Worm (Caenorhabditis elegans) whole organism, midembryonic: Measurements from ENCODE around the gene lrx-1.

ENCODE experiments used
- T22C8.4 ChIP-seq: fragments of 200-800 bp; sonication (Bioruptor generic); IDR thresholded peaks from 2 replicates; pipeline ENCODE4 v1.3.6; 2022; ENCODE audit warnings: missing genetic modification characterization, missing compliant biosample characterization
- cog-1 ChIP-seq: sonication (generic microtip); optimal IDR thresholded peaks from 2 replicates; lab custom pipeline; 2016; ENCODE audit warnings: missing genetic modification characterization, missing compliant biosample characterization
- flt-1 ChIP-seq: fragments of 200-800 bp; sonication (Bioruptor generic); IDR thresholded peaks from 2 replicates; pipeline ENCODE4 v1.3.6; 2022; ENCODE audit warnings: missing genetic modification characterization, missing compliant biosample characterization
- klf-2 ChIP-seq: fragments of 200-800 bp; sonication (Bioruptor generic); conservative IDR thresholded peaks from 2 replicates; pipeline ENCODE4 v1.3.6; 2022; ENCODE audit warnings: missing genetic modification reagents, missing genetic modification characterization, missing compliant biosample characterization
- med-1 ChIP-seq: sonication (generic microtip); optimal IDR thresholded peaks from 2 replicates; lab custom pipeline; 2017; ENCODE audit warnings: missing genetic modification characterization, mild to moderate bottlenecking, missing compliant biosample characterization, antibody characterized with exemption, missing genetic modification reagents; ENCODE audit not compliant: insufficient read depth
- ref-1 ChIP-seq: fragments of 200-800 bp; sonication (Bioruptor generic); conservative IDR thresholded peaks from 2 replicates; pipeline ENCODE4 v1.3.6; 2022; ENCODE audit warnings: missing genetic modification reagents, missing genetic modification characterization, missing compliant biosample characterization
- tab-1 ChIP-seq: fragments of 200-800 bp; sonication (Bioruptor generic); IDR thresholded peaks from 2 replicates; pipeline ENCODE4 v1.3.6; 2022; ENCODE audit warnings: missing genetic modification characterization, missing compliant biosample characterization
- ztf-23 ChIP-seq: fragments of 200-800 bp; sonication (Bioruptor generic); IDR thresholded peaks from 2 replicates; pipeline ENCODE4 v1.3.6; 2022; ENCODE audit warnings: missing genetic modification reagents, missing genetic modification characterization, missing compliant biosample characterization
- ztf-29 ChIP-seq: fragments of 200-800 bp; sonication (Bioruptor generic); IDR thresholded peaks from 2 replicates; pipeline ENCODE4 v1.3.6; 2022; ENCODE audit warnings: missing genetic modification reagents, missing genetic modification characterization, missing compliant biosample characterization

The lrx-1 gene

ce11 chrV:12252272-12252671 is at the start of gene lrx-1:
TSS of gene lrx-1 (plus strand) at chrV:12252572.
- no peak for TF ChIP-seq ref-1 (GFP tag; lab: Robert Waterston, UW)
- no peak for TF ChIP-seq tab-1 (GFP tag; lab: Robert Waterston, UW)
- TF ChIP-seq T22C8.4, result no peak
- no peak for TF ChIP-seq klf-2 (GFP tag; lab: Robert Waterston, UW)
- TF ChIP-seq flt-1 (GFP tag; lab: Robert Waterston, UW), result no peak
- no peak for TF ChIP-seq ztf-29 (GFP tag; lab: Robert Waterston, UW)
- no peak for TF ChIP-seq ztf-23 (GFP tag; lab: Robert Waterston, UW)
- TF ChIP-seq cog-1 (tag; lab: Kevin White, UChicago), result no peak
- TF ChIP-seq med-1 (GFP tag; lab: Kevin White, UChicago), result no peak

- TF ChIP-seq klf-2 (GFP tag; lab: Robert Waterston, UW) (no peak), T22C8.4 (no peak), tab-1 (GFP tag; lab: Robert Waterston, UW) (no peak)
Measured at ce11 chrV:12208678-12209077, 43.7 kb upstream of the lrx-1 start.

- no peak for TF ChIP-seq ztf-29 (GFP tag; lab: Robert Waterston, UW)
- no peak for TF ChIP-seq cog-1 (tag; lab: Kevin White, UChicago)
- TF ChIP-seq med-1 (GFP tag; lab: Kevin White, UChicago), result no peak
Measured at ce11 chrV:12209951-12210350, 42.4 kb upstream of the lrx-1 start.

ce11 chrV:12211090-12211489 is 41.3 kb upstream of the lrx-1 start:
- TF ChIP-seq tab-1 (GFP tag; lab: Robert Waterston, UW), result no peak
- TF ChIP-seq ztf-23 (GFP tag; lab: Robert Waterston, UW), result no peak
- TF ChIP-seq ztf-29 (GFP tag; lab: Robert Waterston, UW), result no peak
- no peak for TF ChIP-seq med-1 (GFP tag; lab: Kevin White, UChicago)
- no peak for TF ChIP-seq ref-1 (GFP tag; lab: Robert Waterston, UW)
- no peak for TF ChIP-seq klf-2 (GFP tag; lab: Robert Waterston, UW)
- TF ChIP-seq cog-1 (tag; lab: Kevin White, UChicago), result no peak
- TF ChIP-seq T22C8.4, result no peak
- TF ChIP-seq flt-1 (GFP tag; lab: Robert Waterston, UW), result no peak

- TF ChIP-seq cog-1 (tag; lab: Kevin White, UChicago) (no peak), med-1 (GFP tag; lab: Kevin White, UChicago) (no peak), flt-1 (GFP tag; lab: Robert Waterston, UW) (no peak), ref-1 (GFP tag; lab: Robert Waterston, UW) (no peak), ztf-29 (GFP tag; lab: Robert Waterston, UW) (no peak), klf-2 (GFP tag; lab: Robert Waterston, UW) (no peak), T22C8.4 (no peak)
Measured at ce11 chrV:12213027-12213426, 39.3 kb upstream of the lrx-1 start, which contains the start of gene vab-8. TSS of gene vab-8 (plus strand) at chrV:12213327.

- TF ChIP-seq T22C8.4, result no peak
- TF ChIP-seq ref-1 (GFP tag; lab: Robert Waterston, UW), result no peak
- no peak for TF ChIP-seq klf-2 (GFP tag; lab: Robert Waterston, UW)
- no peak for TF ChIP-seq cog-1 (tag; lab: Kevin White, UChicago)
- no peak for TF ChIP-seq med-1 (GFP tag; lab: Kevin White, UChicago)
- TF ChIP-seq tab-1 (GFP tag; lab: Robert Waterston, UW), result no peak
Measured at ce11 chrV:12233425-12233824, 18.9 kb upstream of the lrx-1 start.

ce11 chrV:12234293-12235004 is 17.9 kb upstream of the lrx-1 start, which contains the start of gene myo-3:
TSS of gene myo-3 (minus strand) at chrV:12234343.
- TF ChIP-seq flt-1 (GFP tag; lab: Robert Waterston, UW) (no peak), T22C8.4 (no peak), cog-1 (tag; lab: Kevin White, UChicago) (no peak), ztf-29 (GFP tag; lab: Robert Waterston, UW) (no peak), med-1 (GFP tag; lab: Kevin White, UChicago) (no peak), ref-1 (GFP tag; lab: Robert Waterston, UW) (no peak), klf-2 (GFP tag; lab: Robert Waterston, UW) (no peak), tab-1 (GFP tag; lab: Robert Waterston, UW) (no peak), ztf-23 (GFP tag; lab: Robert Waterston, UW) (no peak)

- TF ChIP-seq tab-1 (GFP tag; lab: Robert Waterston, UW), result no peak
- no peak for TF ChIP-seq T22C8.4
- TF ChIP-seq flt-1 (GFP tag; lab: Robert Waterston, UW), result no peak
Measured at ce11 chrV:12235502-12235901, 16.9 kb upstream of the lrx-1 start.

ce11 chrV:12241126-12241525 is 11.2 kb upstream of the lrx-1 start, which contains the start of gene ttr-22:
TSS of gene ttr-22 (plus strand) at chrV:12241426.
- TF ChIP-seq ref-1 (GFP tag; lab: Robert Waterston, UW) (no peak), klf-2 (GFP tag; lab: Robert Waterston, UW) (no peak), med-1 (GFP tag; lab: Kevin White, UChicago) (no peak), tab-1 (GFP tag; lab: Robert Waterston, UW) (no peak), T22C8.4 (no peak), flt-1 (GFP tag; lab: Robert Waterston, UW) (no peak), ztf-23 (GFP tag; lab: Robert Waterston, UW) (no peak), ztf-29 (GFP tag; lab: Robert Waterston, UW) (no peak), cog-1 (tag; lab: Kevin White, UChicago) (no peak)
